Fruit fly (Drosophila melanogaster): ENCODE data around the gene RpS21.

Gene RpS21

dm6 chr2L:2886613-2887537, 31.0 kb downstream of the RpS21 start:
- TF ChIP-seq kay (GFP tag; ENCODE audit: borderline replicate concordance) (peak; percentile 70), tj (GFP tag; optimal IDR thresholded peaks at IDR 0.05) (peak; percentile 94), CG7045 (GFP tag; optimal IDR thresholded peaks at IDR 0.05) (no peak)

- no peak for TF ChIP-seq CG7101 (tag; optimal IDR thresholded peaks at IDR 0.05)
- peak; percentile 28 for TF ChIP-seq CG11617 (GFP tag; optimal IDR thresholded peaks at IDR 0.05)
- TF ChIP-seq CG5204 (GFP tag; optimal IDR thresholded peaks at IDR 0.05): no peak
- TF ChIP-seq kay (GFP tag; ENCODE audit: borderline replicate concordance): peak; percentile 92
- TF ChIP-seq ovo (GFP tag; optimal IDR thresholded peaks at IDR 0.05): peak; percentile 92
- TF ChIP-seq toe (GFP tag; optimal IDR thresholded peaks at IDR 0.05): no peak
- peak; percentile 24 for TF ChIP-seq pad (GFP tag; optimal IDR thresholded peaks at IDR 0.05)
These were observed 32.1 kb downstream of the RpS21 start for dm6 chr2L:2887760-2888600.

- TF ChIP-seq cnc (optimal IDR thresholded peaks at IDR 0.05): no peak
- no peak for TF ChIP-seq Clk (GFP tag; optimal IDR thresholded peaks at IDR 0.05)
- TF ChIP-seq CG1620 (GFP tag; optimal IDR thresholded peaks at IDR 0.05): no peak
- no peak for TF ChIP-seq kay (GFP tag; ENCODE audit: borderline replicate concordance)
- no peak for TF ChIP-seq CG11617 (GFP tag; optimal IDR thresholded peaks at IDR 0.05)
- no peak for TF ChIP-seq toe (GFP tag; optimal IDR thresholded peaks at IDR 0.05)
- TF ChIP-seq CG14711 (tag; optimal IDR thresholded peaks at IDR 0.05): no peak
- no peak for TF ChIP-seq CG7101 (tag; optimal IDR thresholded peaks at IDR 0.05)
- TF ChIP-seq Mnt (GFP tag; optimal IDR thresholded peaks at IDR 0.05): no peak
- peak; percentile 11 for TF ChIP-seq bab1 (GFP tag; optimal IDR thresholded peaks at IDR 0.05)
- TF ChIP-seq CG33017 (tag; optimal IDR thresholded peaks at IDR 0.05): peak; percentile 50
- TF ChIP-seq CG5204 (GFP tag; optimal IDR thresholded peaks at IDR 0.05): no peak
- no peak for TF ChIP-seq CG7045 (GFP tag; optimal IDR thresholded peaks at IDR 0.05)
- TF ChIP-seq cic (GFP tag; optimal IDR thresholded peaks at IDR 0.05): peak; percentile 30
- no peak for TF ChIP-seq pad (GFP tag; optimal IDR thresholded peaks at IDR 0.05)
- peak; percentile 85 for TF ChIP-seq ovo (GFP tag; optimal IDR thresholded peaks at IDR 0.05)
- TF ChIP-seq Hr96 (GFP tag; optimal IDR thresholded peaks at IDR 0.05): no peak
- TF ChIP-seq tj (GFP tag; optimal IDR thresholded peaks at IDR 0.05): peak; percentile 7
- no peak for TF ChIP-seq Crg-1 (GFP tag; optimal IDR thresholded peaks at IDR 0.05)
- TF ChIP-seq CG12768 (GFP tag; optimal IDR thresholded peaks at IDR 0.05): peak; percentile 10
These were observed 33.1 kb downstream of the RpS21 start for dm6 chr2L:2888859-2889443.

- TF ChIP-seq kay (GFP tag; ENCODE audit: borderline replicate concordance): no peak
- no peak for TF ChIP-seq pad (GFP tag; optimal IDR thresholded peaks at IDR 0.05)
- no peak for TF ChIP-seq bab1 (GFP tag; optimal IDR thresholded peaks at IDR 0.05)
- TF ChIP-seq CG12768 (GFP tag; optimal IDR thresholded peaks at IDR 0.05): no peak
- TF ChIP-seq CG1620 (GFP tag; optimal IDR thresholded peaks at IDR 0.05): no peak
- TF ChIP-seq Clk (GFP tag; optimal IDR thresholded peaks at IDR 0.05): no peak
- TF ChIP-seq tj (GFP tag; optimal IDR thresholded peaks at IDR 0.05): no peak
- no peak for TF ChIP-seq Hr96 (GFP tag; optimal IDR thresholded peaks at IDR 0.05)
- no peak for TF ChIP-seq Mnt (GFP tag; optimal IDR thresholded peaks at IDR 0.05)
- no peak for TF ChIP-seq toe (GFP tag; optimal IDR thresholded peaks at IDR 0.05)
- no peak for TF ChIP-seq Crg-1 (GFP tag; optimal IDR thresholded peaks at IDR 0.05)
- TF ChIP-seq CG14711 (tag; optimal IDR thresholded peaks at IDR 0.05): no peak
- TF ChIP-seq CG7101 (tag; optimal IDR thresholded peaks at IDR 0.05): no peak
- no peak for TF ChIP-seq CG5204 (GFP tag; optimal IDR thresholded peaks at IDR 0.05)
- no peak for TF ChIP-seq ovo (GFP tag; optimal IDR thresholded peaks at IDR 0.05)
- TF ChIP-seq cic (GFP tag; optimal IDR thresholded peaks at IDR 0.05): no peak
- no peak for TF ChIP-seq CG33017 (tag; optimal IDR thresholded peaks at IDR 0.05)
These were observed 35.3 kb downstream of the RpS21 start for dm6 chr2L:2891200-2891599.

dm6 chr2L:2894356-2894755, 38.5 kb downstream of the RpS21 start:
- no peak for TF ChIP-seq toe (GFP tag; optimal IDR thresholded peaks at IDR 0.05)
- TF ChIP-seq CG33017 (tag; optimal IDR thresholded peaks at IDR 0.05): no peak
- TF ChIP-seq bab1 (GFP tag; optimal IDR thresholded peaks at IDR 0.05): no peak
- TF ChIP-seq cnc (optimal IDR thresholded peaks at IDR 0.05): no peak
- TF ChIP-seq CG12768 (GFP tag; optimal IDR thresholded peaks at IDR 0.05): no peak
- TF ChIP-seq pad (GFP tag; optimal IDR thresholded peaks at IDR 0.05): no peak
- TF ChIP-seq CG14711 (tag; optimal IDR thresholded peaks at IDR 0.05): no peak
- TF ChIP-seq cic (GFP tag; optimal IDR thresholded peaks at IDR 0.05): no peak
- TF ChIP-seq ovo (GFP tag; optimal IDR thresholded peaks at IDR 0.05): no peak
- no peak for TF ChIP-seq CG7101 (tag; optimal IDR thresholded peaks at IDR 0.05)
- no peak for TF ChIP-seq CG11617 (GFP tag; optimal IDR thresholded peaks at IDR 0.05)
- no peak for TF ChIP-seq Hr96 (GFP tag; optimal IDR thresholded peaks at IDR 0.05)

Measured in whole organism, adult.